Fruit fly (Drosophila melanogaster) whole organism, embryonic: ENCODE measurements around the gene ZnT86D.

ENCODE experiments used
- ATbp ChIP-seq: fragments of 200-800 bp; sonication (Bioruptor generic); optimal IDR thresholded peaks from 2 replicates; lab custom pipeline; 2017; ENCODE audit warnings: missing biosample characterization, mild to moderate bottlenecking, missing genetic modification characterization, missing genetic modification reagents
- Bteb2 ChIP-seq: fragments of 200-800 bp; sonication (Bioruptor generic); optimal IDR thresholded peaks from 2 replicates; lab custom pipeline; 2016; ENCODE audit warnings: missing biosample characterization, missing genetic modification characterization
- CG10274 ChIP-seq: fragments of 200-800 bp; sonication (Bioruptor generic); optimal IDR thresholded peaks from 3 replicates; lab custom pipeline; 2017; ENCODE audit warnings: missing biosample characterization, mild to moderate bottlenecking, missing genetic modification characterization
- CG12071 ChIP-seq: fragments of 200-800 bp; sonication (Bioruptor generic); optimal IDR thresholded peaks from 3 replicates; lab custom pipeline; 2018; ENCODE audit warnings: missing biosample characterization, mild to moderate bottlenecking, missing genetic modification characterization
- CG14667 ChIP-seq: fragments of 200-800 bp; sonication (Bioruptor generic); IDR thresholded peaks from 2 replicates; pipeline ENCODE4 v1.3.6; 2022; ENCODE audit warnings: missing biosample characterization, missing genetic modification characterization
- CG15073 ChIP-seq: fragments of 200-800 bp; sonication (Bioruptor generic); optimal IDR thresholded peaks from 2 replicates; lab custom pipeline; 2016; ENCODE audit warnings: missing biosample characterization, missing genetic modification characterization
- CG1647 ChIP-seq: fragments of 200-800 bp; sonication (Bioruptor generic); optimal IDR thresholded peaks from 3 replicates; lab custom pipeline; 2016; ENCODE audit warnings: missing biosample characterization, missing genetic modification characterization
- CG16815 ChIP-seq: fragments of 200-800 bp; sonication (Bioruptor generic); optimal IDR thresholded peaks from 3 replicates; lab custom pipeline; 2017; ENCODE audit warnings: missing biosample characterization, mild to moderate bottlenecking, missing genetic modification characterization
- CG17328 ChIP-seq: fragments of 200-800 bp; sonication (Bioruptor generic); IDR thresholded peaks from 2 replicates; pipeline ENCODE4 v1.3.6; 2022; ENCODE audit warnings: missing biosample characterization, missing genetic modification characterization
- CG17359 ChIP-seq: fragments of 200-800 bp; sonication (Bioruptor generic); optimal IDR thresholded peaks from 3 replicates; lab custom pipeline; 2018; ENCODE audit warnings: missing biosample characterization, mild to moderate bottlenecking, missing genetic modification characterization, moderate library complexity
- CG17361 ChIP-seq: fragments of 200-800 bp; sonication (Bioruptor generic); IDR thresholded peaks from 3 replicates; pipeline ENCODE4 v1.3.6; 2022; ENCODE audit warnings: missing biosample characterization, missing genetic modification characterization
- CG17912 ChIP-seq: fragments of 200-800 bp; sonication (Bioruptor generic); optimal IDR thresholded peaks from 2 replicates; lab custom pipeline; 2018; ENCODE audit warnings: missing biosample characterization, mild to moderate bottlenecking, missing genetic modification characterization
- CG18599 ChIP-seq: fragments of 200-800 bp; sonication (Bioruptor generic); optimal IDR thresholded peaks from 3 replicates; lab custom pipeline; 2017; ENCODE audit warnings: missing biosample characterization, missing genetic modification characterization, mild to moderate bottlenecking, moderate library complexity, missing genetic modification reagents
- CG2678 ChIP-seq: fragments of 200-800 bp; sonication (Bioruptor generic); optimal IDR thresholded peaks from 3 replicates; lab custom pipeline; 2019; ENCODE audit warnings: missing biosample characterization, mild to moderate bottlenecking, missing genetic modification characterization, moderate library complexity
- CG2712 ChIP-seq: fragments of 200-800 bp; optimal IDR thresholded peaks from 3 replicates; lab custom pipeline; 2019; ENCODE audit warnings: missing biosample characterization, mild to moderate bottlenecking, missing genetic modification characterization, moderate library complexity
- CG3407 ChIP-seq: fragments of 200-800 bp; sonication (Bioruptor generic); optimal IDR thresholded peaks from 2 replicates; lab custom pipeline; 2018; ENCODE audit warnings: missing biosample characterization, mild to moderate bottlenecking, missing genetic modification characterization
- CG3726 ChIP-seq: fragments of 200-800 bp; sonication (Bioruptor generic); IDR thresholded peaks from 3 replicates; pipeline ENCODE4, ENCODE4 v1.3.6; 2022; ENCODE audit warnings: missing biosample characterization, missing genetic modification characterization
- CG3847 ChIP-seq: fragments of 200-800 bp; sonication (Bioruptor generic); IDR thresholded peaks from 2 replicates; pipeline ENCODE4 v1.3.6; 2022; ENCODE audit warnings: missing biosample characterization, missing genetic modification characterization
- CG4328 ChIP-seq: fragments of 200-800 bp; sonication (Bioruptor generic); optimal IDR thresholded peaks from 3 replicates; lab custom pipeline; 2017; ENCODE audit warnings: missing biosample characterization, missing genetic modification reagents, missing genetic modification characterization
- CG6791 ChIP-seq: fragments of 200-800 bp; sonication (Bioruptor generic); IDR thresholded peaks from 3 replicates; pipeline ENCODE4 v1.3.6; 2022; ENCODE audit warnings: missing biosample characterization, missing genetic modification characterization; ENCODE audit not compliant: partially characterized antibody
- CG8478 ChIP-seq: fragments of >200 bp; optimal IDR thresholded peaks from 2 replicates; lab custom pipeline; 2018
- CG9727 ChIP-seq: fragments of 200-800 bp; sonication (Bioruptor generic); optimal IDR thresholded peaks from 3 replicates; lab custom pipeline; 2017; ENCODE audit warnings: missing biosample characterization, mild to moderate bottlenecking, missing genetic modification characterization
- CG9797 ChIP-seq: fragments of 200-800 bp; sonication (Bioruptor generic); optimal IDR thresholded peaks from 3 replicates; lab custom pipeline; 2018; ENCODE audit warnings: missing biosample characterization, mild to moderate bottlenecking, missing genetic modification characterization
- Camta ChIP-seq: fragments of 200-800 bp; sonication (Bioruptor generic); optimal IDR thresholded peaks from 2 replicates; lab custom pipeline; 2016; ENCODE audit warnings: missing biosample characterization, missing genetic modification characterization
- D ChIP-seq, 2 experiments: fragments of 200-800 bp in 1 of 2; fragments of >200 bp in 1 of 2; sonication (Bioruptor generic) in 1 of 2; optimal IDR thresholded peaks; 2 replicates in 1 of 2; 3 replicates in 1 of 2; lab custom pipeline; 2017; ENCODE audit warnings: mild to moderate bottlenecking in 1 of 2, missing biosample characterization in 1 of 2, missing genetic modification characterization in 1 of 2, missing genetic modification reagents in 1 of 2
- Dad ChIP-seq: fragments of 200-800 bp; sonication (Bioruptor generic); optimal IDR thresholded peaks from 3 replicates; lab custom pipeline; 2016; ENCODE audit warnings: missing biosample characterization, missing genetic modification characterization
- Dbx ChIP-seq: fragments of 200-800 bp; sonication (Bioruptor generic); IDR thresholded peaks from 3 replicates; pipeline ENCODE4 v1.3.6; 2022; ENCODE audit warnings: missing biosample characterization, missing genetic modification characterization
- Dek ChIP-seq: fragments of 200-800 bp; sonication (Bioruptor generic); optimal IDR thresholded peaks from 3 replicates; lab custom pipeline; 2019; ENCODE audit warnings: missing biosample characterization, mild to moderate bottlenecking, missing genetic modification characterization, moderate library complexity
- Dref ChIP-seq: fragments of 200-800 bp; sonication (Bioruptor generic); IDR thresholded peaks from 2 replicates; pipeline ENCODE4 v1.3.6; 2022; ENCODE audit warnings: missing biosample characterization, missing genetic modification characterization
- Fer1 ChIP-seq: fragments of 200-800 bp; sonication (Bioruptor generic); optimal IDR thresholded peaks from 2 replicates; lab custom pipeline; 2017; ENCODE audit warnings: missing biosample characterization, mild to moderate bottlenecking, missing genetic modification characterization
- Hmx ChIP-seq: fragments of 200-800 bp; sonication (Bioruptor generic); optimal IDR thresholded peaks from 2 replicates; lab custom pipeline; 2016; ENCODE audit warnings: missing biosample characterization, missing genetic modification characterization
- NC2β ChIP-seq: fragments of 200-800 bp; sonication (Bioruptor generic); optimal IDR thresholded peaks from 2 replicates; lab custom pipeline; 2016; ENCODE audit warnings: missing biosample characterization, missing genetic modification characterization
- NK7.1 ChIP-seq: fragments of 200-800 bp; sonication (Bioruptor generic); optimal IDR thresholded peaks from 3 replicates; lab custom pipeline; 2016; ENCODE audit warnings: missing biosample characterization, missing genetic modification characterization
- Ptx1 ChIP-seq: fragments of 200-800 bp; sonication (Bioruptor generic); IDR thresholded peaks from 2 replicates; pipeline ENCODE4 v1.3.6; 2022; ENCODE audit warnings: missing biosample characterization, missing genetic modification characterization
- Sox100B ChIP-seq: fragments of 200-800 bp; sonication (Bioruptor generic); optimal IDR thresholded peaks from 3 replicates; lab custom pipeline; 2018; ENCODE audit warnings: missing biosample characterization, mild to moderate bottlenecking, missing genetic modification characterization
- Ssrp ChIP-seq: fragments of 200-800 bp; sonication (Bioruptor generic); optimal IDR thresholded peaks from 2 replicates; lab custom pipeline; 2018; ENCODE audit warnings: missing biosample characterization, mild to moderate bottlenecking, missing genetic modification characterization, moderate library complexity
- Vsx1 ChIP-seq: fragments of 200-800 bp; sonication (Bioruptor generic); optimal IDR thresholded peaks from 2 replicates; lab custom pipeline; 2017; ENCODE audit warnings: missing biosample characterization, mild to moderate bottlenecking, missing genetic modification characterization, missing genetic modification reagents
- ac ChIP-seq: fragments of 200-800 bp; sonication (Bioruptor generic); optimal IDR thresholded peaks from 3 replicates; lab custom pipeline; 2017; ENCODE audit warnings: missing biosample characterization, mild to moderate bottlenecking, missing genetic modification characterization
- ap ChIP-seq: fragments of 200-800 bp; sonication (Bioruptor generic); IDR thresholded peaks from 2 replicates; pipeline ENCODE4 v1.3.6; 2022; ENCODE audit warnings: missing biosample characterization, missing genetic modification characterization
- esg ChIP-seq: fragments of 200-800 bp; sonication (Bioruptor generic); conservative IDR thresholded peaks from 2 replicates; pipeline ENCODE4 v1.3.6; 2022; ENCODE audit warnings: missing biosample characterization, missing genetic modification characterization
- ewg ChIP-seq: fragments of 200-800 bp; sonication (Bioruptor generic); optimal IDR thresholded peaks from 3 replicates; lab custom pipeline; 2017; ENCODE audit warnings: mild to moderate bottlenecking, missing biosample characterization, missing genetic modification reagents, missing genetic modification characterization
- fd96Cb ChIP-seq: fragments of 200-800 bp; sonication (Bioruptor generic); optimal IDR thresholded peaks from 2 replicates; lab custom pipeline; 2018; ENCODE audit warnings: missing biosample characterization, mild to moderate bottlenecking, missing genetic modification characterization, moderate library complexity
- kni ChIP-seq: fragments of 200-800 bp; sonication (Bioruptor generic); optimal IDR thresholded peaks from 3 replicates; lab custom pipeline; 2017; ENCODE audit warnings: mild to moderate bottlenecking, missing biosample characterization, missing genetic modification reagents, missing genetic modification characterization
- lilli ChIP-seq: fragments of 200-800 bp; sonication (Bioruptor generic); optimal IDR thresholded peaks from 3 replicates; lab custom pipeline; 2016; ENCODE audit warnings: missing biosample characterization, missing genetic modification characterization
- pum ChIP-seq: fragments of 200-800 bp; sonication (Bioruptor generic); optimal IDR thresholded peaks from 2 replicates; lab custom pipeline; 2016; ENCODE audit warnings: missing biosample characterization, missing genetic modification characterization
- tin ChIP-seq: fragments of 200-800 bp; sonication (Bioruptor generic); optimal IDR thresholded peaks from 3 replicates; lab custom pipeline; 2016; ENCODE audit warnings: missing biosample characterization, missing genetic modification characterization
- trem ChIP-seq: fragments of 200-800 bp; optimal IDR thresholded peaks from 3 replicates; lab custom pipeline; 2019; ENCODE audit warnings: missing biosample characterization, mild to moderate bottlenecking, missing genetic modification characterization, moderate library complexity
- wor ChIP-seq: fragments of 200-800 bp; sonication (Bioruptor generic); IDR thresholded peaks from 2 replicates; pipeline ENCODE4 v1.3.6; 2022; ENCODE audit warnings: missing biosample characterization, missing genetic modification characterization
- zen ChIP-seq: fragments of 200-800 bp; sonication (Bioruptor generic); optimal IDR thresholded peaks from 3 replicates; lab custom pipeline; 2018; ENCODE audit warnings: missing biosample characterization, mild to moderate bottlenecking, missing genetic modification characterization, moderate library complexity
- zen2 ChIP-seq: fragments of 200-800 bp; sonication (Bioruptor generic); IDR thresholded peaks from 3 replicates; pipeline ENCODE4 v1.3.6; 2022; ENCODE audit warnings: missing biosample characterization, missing genetic modification characterization; ENCODE audit not compliant: partially characterized antibody

The ZnT86D gene

dm6 chr3R:11209801-11210402 lies 4.4 kb downstream of the ZnT86D start, which contains the start of the genes SdhC and Tctp (continued):
- TF ChIP-seq NK7.1 (GFP tag; lab: Kevin White, UChicago) (no peak), CG18599 (peak; percentile 52), ap (no peak), CG17361 (GFP tag; lab: Robert Waterston, UW) (peak; percentile 79), CG15073 (GFP tag; lab: Kevin White, UChicago) (no peak), Fer1 (GFP tag; lab: Kevin White, UChicago) (peak; percentile 50), pum (no peak), Camta (GFP tag; lab: Kevin White, UChicago) (peak; percentile 35), Dbx (0 out of 3 replicates have a peak, but pooled peaks have one; percentile 35), zen (tag; lab: Kevin White, UChicago) (peak; percentile 70), CG3726 (GFP tag; lab: Robert Waterston, UW) (no peak), CG10274 (GFP tag; lab: Kevin White, UChicago) (no peak), CG4328 (GFP tag; lab: Kevin White, UChicago) (peak; percentile 30), NC2β (GFP tag; lab: Kevin White, UChicago) (peak; percentile 30), CG17912 (GFP tag; lab: Kevin White, UChicago) (no peak), CG16815 (GFP tag; lab: Kevin White, UChicago) (no peak), CG9727 (GFP tag; lab: Kevin White, UChicago) (peak; percentile 62), CG17328 (no peak), ewg (GFP tag; lab: Kevin White, UChicago) (peak; percentile 17), zen2 (GFP tag; lab: Robert Waterston, UW) (no peak), esg (no peak), Dref (GFP tag; lab: Robert Waterston, UW) (peak; percentile 74), CG3847 (peak; percentile 28; the same call in 1 of the 2 replicates), CG2712 (tag; lab: Kevin White, UChicago) (peak; percentile 62), Vsx1 (GFP tag; lab: Kevin White, UChicago) (peak; percentile 24), CG2678 (tag; lab: Kevin White, UChicago) (peak; percentile 52), Hmx (GFP tag; lab: Kevin White, UChicago) (peak; percentile 17), Ptx1 (GFP tag; lab: Robert Waterston, UW) (no peak), CG14667 (GFP tag; lab: Robert Waterston, UW) (no peak), Dek (tag; lab: Kevin White, UChicago) (peak; percentile 52), CG17359 (tag; lab: Kevin White, UChicago) (no peak), CG3407 (no peak), D (optimal IDR thresholded peaks at IDR 0.05; lab: Kevin White, UChicago) (no peak), D (GFP tag; optimal IDR thresholded peaks at IDR 0.05; lab: Kevin White, UChicago) (no peak), Dad (GFP tag; lab: Kevin White, UChicago) (peak; percentile 9), Bteb2 (GFP tag; lab: Kevin White, UChicago) (peak; percentile 46), lilli (peak; percentile 44), fd96Cb (no peak), trem (tag; lab: Kevin White, UChicago) (peak; percentile 100), Sox100B (GFP tag; lab: Kevin White, UChicago) (peak; percentile 61), CG6791 (GFP tag; lab: Robert Waterston, UW) (peak; percentile 62), kni (GFP tag; lab: Kevin White, UChicago) (peak; percentile 37), CG8478 (lab: Kevin White, UChicago) (no peak), ATbp (GFP tag; lab: Kevin White, UChicago) (no peak), tin (GFP tag; lab: Kevin White, UChicago) (peak; percentile 49), CG1647 (GFP tag; lab: Kevin White, UChicago) (no peak), wor (GFP tag; lab: Robert Waterston, UW) (no peak), CG12071 (GFP tag; lab: Kevin White, UChicago) (no peak), Ssrp (tag; lab: Kevin White, UChicago) (no peak), ac (GFP tag; lab: Kevin White, UChicago) (no peak), CG9797 (GFP tag; lab: Kevin White, UChicago) (peak; percentile 67)
